Fruit fly (Drosophila melanogaster): ENCODE measurements around the gene CG31624.

The CG31624 gene

dm6 chr2L:21237048-21237747 is 37.0 kb upstream of the CG31624 start, which contains the start of gene Hr39 (continued):
- TF ChIP-seq eve (GFP tag; optimal IDR thresholded peaks at IDR 0.05) (no peak), CG18262 (tag; optimal IDR thresholded peaks at IDR 0.05) (no peak), CG3838 (GFP tag; optimal IDR thresholded peaks at IDR 0.05) (peak; percentile 97), trem (tag; optimal IDR thresholded peaks at IDR 0.05) (peak; percentile 77), lab (GFP tag; optimal IDR thresholded peaks at IDR 0.05) (peak; percentile 30), CG9727 (GFP tag; optimal IDR thresholded peaks at IDR 0.05) (peak; percentile 10), dm (GFP tag; optimal IDR thresholded peaks at IDR 0.05) (peak; percentile 59), jumu (GFP tag; optimal IDR thresholded peaks at IDR 0.05) (peak; percentile 56), cwo (GFP tag; optimal IDR thresholded peaks at IDR 0.05) (peak; percentile 40), CG4707 (GFP tag; optimal IDR thresholded peaks at IDR 0.05) (no peak), Mad (GFP tag; optimal IDR thresholded peaks at IDR 0.05) (peak; percentile 57), dmrt99B (tag; optimal IDR thresholded peaks at IDR 0.05) (no peak), tgo (GFP tag; IDR thresholded peaks at IDR 0.05) (no peak), CG13296 (GFP tag; optimal IDR thresholded peaks at IDR 0.05) (peak; percentile 14), pum (GFP tag; optimal IDR thresholded peaks at IDR 0.05) (peak; percentile 2), fu2 (GFP tag; optimal IDR thresholded peaks at IDR 0.05) (peak; percentile 31), CG17385 (GFP tag; optimal IDR thresholded peaks at IDR 0.05) (peak; percentile 14), ham (GFP tag; IDR thresholded peaks at IDR 0.05) (no peak), abd-A (tag; optimal IDR thresholded peaks at IDR 0.05) (peak; percentile 55), Oli (tag; optimal IDR thresholded peaks at IDR 0.05) (no peak), nom (GFP tag; optimal IDR thresholded peaks at IDR 0.05) (no peak), CG12299 (tag; optimal IDR thresholded peaks at IDR 0.05) (peak; percentile 9), CG8924 (tag; optimal IDR thresholded peaks at IDR 0.05) (peak; percentile 58), dysf (GFP tag; IDR thresholded peaks at IDR 0.05) (no peak), nmo (GFP tag; optimal IDR thresholded peaks at IDR 0.05) (peak; percentile 65), CG1233 (GFP tag; optimal IDR thresholded peaks at IDR 0.05) (peak; percentile 26), row (GFP tag; IDR thresholded peaks at IDR 0.05) (no peak), Pdp1 (GFP tag; optimal IDR thresholded peaks at IDR 0.05) (peak in 1 of 2 experiments; percentile 85), emc (GFP tag; optimal IDR thresholded peaks at IDR 0.05) (no peak), CG9817 (tag; optimal IDR thresholded peaks at IDR 0.05) (no peak), Hey (tag; optimal IDR thresholded peaks at IDR 0.05) (no peak), CG10209 (GFP tag; optimal IDR thresholded peaks at IDR 0.05) (no peak), az2 (GFP tag; optimal IDR thresholded peaks at IDR 0.05) (no peak), Sin3A (optimal IDR thresholded peaks at IDR 0.05) (peak; percentile 78), Fer3 (tag; optimal IDR thresholded peaks at IDR 0.05) (no peak), CG16815 (GFP tag; optimal IDR thresholded peaks at IDR 0.05) (no peak), prd (optimal IDR thresholded peaks at IDR 0.05) (no peak), prd (GFP tag; IDR thresholded peaks at IDR 0.05) (no peak), CG30020 (tag; optimal IDR thresholded peaks at IDR 0.05) (peak; percentile 99), CG10147 (GFP tag; optimal IDR thresholded peaks at IDR 0.05) (no peak), oc (tag; optimal IDR thresholded peaks at IDR 0.05) (peak; percentile 21), CG7271 (tag; optimal IDR thresholded peaks at IDR 0.05) (no peak), pita (GFP tag; optimal IDR thresholded peaks at IDR 0.05) (peak; percentile 40), her (GFP tag; optimal IDR thresholded peaks at IDR 0.05) (no peak), CG12104 (GFP tag; optimal IDR thresholded peaks at IDR 0.05) (no peak), CG34376 (GFP tag; optimal IDR thresholded peaks at IDR 0.05) (peak; percentile 66), zfh2 (GFP tag; optimal IDR thresholded peaks at IDR 0.05) (no peak), CG12071 (GFP tag; optimal IDR thresholded peaks at IDR 0.05) (peak; percentile 15), CG2120 (GFP tag; optimal IDR thresholded peaks at IDR 0.05) (peak; percentile 14), NC2α (GFP tag; optimal IDR thresholded peaks at IDR 0.05) (peak; percentile 14)
